Fruit fly (Drosophila melanogaster) whole organism, adult: ENCODE measurements around the gene wit.
A peak's percentile ranks its signal among the peaks of the same experiment; 100 is the strongest.

Experiments
- CG11617 ChIP-seq: fragments of 200-800 bp; sonication (Bioruptor generic); optimal IDR thresholded peaks from 2 replicates; lab custom pipeline; 2017; ENCODE audit warnings: mild to moderate bottlenecking, missing biosample characterization, missing genetic modification reagents, missing genetic modification characterization
- CG14711 ChIP-seq: fragments of 200-800 bp; sonication (Bioruptor generic); optimal IDR thresholded peaks from 2 replicates; lab custom pipeline; 2018; ENCODE audit warnings: missing biosample characterization, mild to moderate bottlenecking, missing genetic modification characterization, moderate library complexity
- CG1620 ChIP-seq: fragments of 200-800 bp; sonication (Bioruptor generic); optimal IDR thresholded peaks from 2 replicates; lab custom pipeline; 2016; ENCODE audit warnings: missing biosample characterization, missing genetic modification characterization
- CG5204 ChIP-seq: fragments of 200-800 bp; sonication (Bioruptor generic); optimal IDR thresholded peaks from 2 replicates; lab custom pipeline; 2016; ENCODE audit warnings: missing biosample characterization, missing genetic modification characterization
- Crg-1 ChIP-seq: fragments of 200-800 bp; sonication (Bioruptor generic); optimal IDR thresholded peaks from 2 replicates; lab custom pipeline; 2016; ENCODE audit warnings: missing biosample characterization, missing genetic modification characterization
- Hr96 ChIP-seq: fragments of 200-800 bp; sonication (Bioruptor generic); optimal IDR thresholded peaks from 2 replicates; lab custom pipeline; 2016; ENCODE audit warnings: missing biosample characterization, missing genetic modification characterization
- cic ChIP-seq: fragments of 200-800 bp; sonication (Bioruptor generic); optimal IDR thresholded peaks from 2 replicates; lab custom pipeline; 2017; ENCODE audit warnings: missing biosample characterization, mild to moderate bottlenecking, missing genetic modification characterization, moderate library complexity
- cnc ChIP-seq, 2 experiments: fragments of >200 bp; optimal IDR thresholded peaks; 2 replicates each; lab custom pipeline; 2017
- kay ChIP-seq: fragments of 200-800 bp; sonication (Bioruptor generic); peaks from one replicate; lab custom pipeline; 2016; ENCODE audit warnings: missing biosample characterization, missing genetic modification characterization, borderline replicate concordance
- ovo ChIP-seq: fragments of 200-800 bp; sonication (Bioruptor generic); optimal IDR thresholded peaks from 2 replicates; lab custom pipeline; 2016; ENCODE audit warnings: missing biosample characterization, missing genetic modification characterization
- pad ChIP-seq: fragments of 200-800 bp; sonication (Bioruptor generic); optimal IDR thresholded peaks from 3 replicates; lab custom pipeline; 2017; ENCODE audit warnings: missing biosample characterization, missing genetic modification characterization, mild to moderate bottlenecking, moderate library complexity, missing genetic modification reagents
- toe ChIP-seq: fragments of 200-800 bp; sonication (Bioruptor generic); optimal IDR thresholded peaks from 2 replicates; lab custom pipeline; 2016; ENCODE audit warnings: missing biosample characterization, missing genetic modification characterization

DNA sequence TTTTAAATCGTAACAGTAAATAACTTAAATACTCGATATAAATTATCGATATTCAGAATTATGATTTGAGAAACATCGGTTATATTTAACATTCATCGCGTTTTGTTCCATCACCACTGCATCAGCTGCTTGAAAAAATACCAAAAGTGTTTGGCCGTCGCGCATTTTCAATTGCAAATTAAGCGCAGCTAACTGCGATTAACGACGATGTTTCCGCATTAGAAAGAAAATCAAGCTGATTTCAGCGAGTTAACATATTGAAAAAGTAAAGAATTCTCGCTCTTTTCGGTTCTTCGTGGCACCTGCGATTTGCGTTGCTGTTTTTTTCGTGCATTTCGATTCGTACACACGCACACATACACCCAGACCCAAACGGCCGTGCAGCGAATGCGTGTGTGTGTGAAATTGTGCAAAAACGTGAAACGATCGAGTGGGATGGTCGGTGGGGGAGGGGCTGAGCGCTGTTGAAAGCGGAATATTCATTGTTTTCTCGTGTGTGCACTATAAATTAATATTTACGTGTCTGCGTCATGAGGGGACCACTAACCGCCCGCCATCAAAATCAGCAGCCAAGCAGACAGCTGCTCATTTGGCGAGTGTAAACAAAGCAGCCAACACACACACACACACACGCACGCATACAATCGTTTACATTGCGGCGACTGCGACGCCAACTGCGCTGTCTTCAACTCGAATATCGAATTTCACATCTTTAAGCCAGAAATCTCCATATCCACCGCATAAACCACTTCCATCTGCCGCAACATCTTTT is 36.7 kb upstream of the wit start, which contains the start of gene Ack:
- TF ChIP-seq toe (GFP tag; lab: Kevin White, UChicago) (peak; percentile 16), pad (GFP tag; lab: Kevin White, UChicago) (no peak), cic (GFP tag; lab: Kevin White, UChicago) (peak; percentile 58), CG1620 (GFP tag; lab: Kevin White, UChicago) (no peak), kay (no peak), CG14711 (tag; lab: Kevin White, UChicago) (no peak), CG11617 (GFP tag; lab: Kevin White, UChicago) (peak; percentile 51), Hr96 (GFP tag; lab: Kevin White, UChicago) (no peak), Crg-1 (no peak), cnc (optimal IDR thresholded peaks at IDR 0.05; lab: Kevin White, UChicago) (no peak), CG5204 (GFP tag; lab: Kevin White, UChicago) (no peak), ovo (GFP tag; lab: Kevin White, UChicago) (no peak)
